Worm (Caenorhabditis elegans) whole organism, young adult: ENCODE results near the gene T27E9.2.

Experiments
- D2030.7 ChIP-seq: fragments of 200-800 bp; sonication (Bioruptor generic); IDR thresholded peaks from 2 replicates; pipeline ENCODE4 v1.3.6; 2022; ENCODE audit warnings: missing genetic modification reagents, missing genetic modification characterization, missing compliant biosample characterization
- F23B12.7 ChIP-seq: sonication (generic microtip); optimal IDR thresholded peaks from 2 replicates; lab custom pipeline; 2017; ENCODE audit warnings: missing genetic modification characterization, mild to moderate bottlenecking, missing compliant biosample characterization, antibody characterized with exemption, moderate library complexity; ENCODE audit not compliant: insufficient read depth
- F33H1.4 ChIP-seq: fragments of 200-800 bp; sonication (Bioruptor generic); IDR thresholded peaks from 2 replicates; pipeline ENCODE4 v1.3.6; 2022; ENCODE audit warnings: missing genetic modification reagents, missing genetic modification characterization, missing compliant biosample characterization
- F39B2.1 ChIP-seq: fragments of 200-800 bp; sonication (Bioruptor generic); IDR thresholded peaks from 2 replicates; pipeline ENCODE4 v1.3.6; 2022; ENCODE audit warnings: missing genetic modification reagents, missing genetic modification characterization, missing compliant biosample characterization
- F57A8.1 ChIP-seq: fragments of 200-800 bp; sonication (Bioruptor generic); optimal IDR thresholded peaks from 2 replicates; lab custom pipeline; 2018; ENCODE audit warnings: mild to moderate bottlenecking, missing genetic modification characterization, moderate library complexity, missing compliant biosample characterization
- K11D2.4 ChIP-seq: fragments of 200-800 bp; sonication (Bioruptor generic); IDR thresholded peaks from 2 replicates; pipeline ENCODE4 v1.3.6; 2022; ENCODE audit warnings: missing genetic modification reagents, missing genetic modification characterization, missing compliant biosample characterization
- T07F8.4 ChIP-seq: sonication (generic microtip); optimal IDR thresholded peaks from 2 replicates; lab custom pipeline; 2016; ENCODE audit warnings: mild to moderate bottlenecking, missing genetic modification characterization, moderate library complexity, missing compliant biosample characterization
- Y79H2A.3 ChIP-seq: fragments of 200-800 bp; sonication (Bioruptor generic); conservative IDR thresholded peaks from 2 replicates; pipeline ENCODE4 v1.3.6; 2022; ENCODE audit warnings: missing genetic modification reagents, missing genetic modification characterization, missing compliant biosample characterization
- Y95B8A.8 ChIP-seq: fragments of 200-800 bp; sonication (Bioruptor generic); IDR thresholded peaks from 2 replicates; pipeline ENCODE4 v1.3.6; 2022; ENCODE audit warnings: missing genetic modification reagents, missing genetic modification characterization, missing compliant biosample characterization
- attf-3 ChIP-seq: fragments of 200-800 bp; sonication (Bioruptor generic); conservative IDR thresholded peaks from 2 replicates; pipeline ENCODE4 v1.3.6; 2022; ENCODE audit warnings: missing genetic modification reagents, missing genetic modification characterization, missing compliant biosample characterization
- attf-5 ChIP-seq: fragments of 200-800 bp; sonication (Bioruptor generic); optimal IDR thresholded peaks from 2 replicates; lab custom pipeline; 2018; ENCODE audit warnings: mild to moderate bottlenecking, missing genetic modification characterization, missing compliant biosample characterization
- ceh-100 ChIP-seq: fragments of 200-800 bp; sonication (Bioruptor generic); IDR thresholded peaks from 2 replicates; pipeline ENCODE4 v1.3.6; 2022; ENCODE audit warnings: missing genetic modification reagents, missing genetic modification characterization, missing compliant biosample characterization
- ceh-27 ChIP-seq: fragments of 200-800 bp; sonication (Bioruptor generic); optimal IDR thresholded peaks from 2 replicates; lab custom pipeline; 2018; ENCODE audit warnings: mild to moderate bottlenecking, missing genetic modification characterization, moderate library complexity, missing compliant biosample characterization
- ceh-40 ChIP-seq: fragments of 200-800 bp; sonication (Bioruptor generic); IDR thresholded peaks from 2 replicates; pipeline ENCODE4 v1.3.6; 2022; ENCODE audit warnings: missing genetic modification characterization, missing compliant biosample characterization
- ceh-91 ChIP-seq: fragments of 200-800 bp; sonication (Bioruptor generic); IDR thresholded peaks from 2 replicates; pipeline ENCODE4 v1.3.6; 2022; ENCODE audit warnings: missing genetic modification reagents, missing genetic modification characterization, missing compliant biosample characterization
- die-1 ChIP-seq: sonication (generic microtip); optimal IDR thresholded peaks from 2 replicates; lab custom pipeline; 2016; ENCODE audit warnings: missing genotype, mild to moderate bottlenecking, missing genetic modification characterization, missing compliant biosample characterization
- dox-1 ChIP-seq: fragments of 200-800 bp; sonication (Bioruptor generic); IDR thresholded peaks from 2 replicates; pipeline ENCODE4 v1.3.6; 2022; ENCODE audit warnings: missing genetic modification reagents, missing genetic modification characterization, missing compliant biosample characterization
- dpff-1 ChIP-seq: sonication (generic microtip); optimal IDR thresholded peaks from 2 replicates; lab custom pipeline; 2017; ENCODE audit warnings: mild to moderate bottlenecking, missing genetic modification characterization, missing compliant biosample characterization
- dpl-1 ChIP-seq: fragments of 150-350 bp; optimal IDR thresholded peaks from 2 replicates; lab custom pipeline; 2014; ENCODE audit warnings: missing biosample characterization, missing genetic modification reagents, missing genetic modification characterization
- efl-1 ChIP-seq: fragments of 150-350 bp; optimal IDR thresholded peaks from 2 replicates; lab custom pipeline; 2014; ENCODE audit warnings: missing biosample characterization, missing genetic modification reagents, missing genetic modification characterization
- egrh-3 ChIP-seq: fragments of 200-800 bp; sonication (Bioruptor generic); IDR thresholded peaks from 2 replicates; pipeline ENCODE4 v1.3.6; 2022; ENCODE audit warnings: missing genetic modification reagents, missing genetic modification characterization, missing compliant biosample characterization
- him-1 ChIP-seq: sonication (generic microtip); optimal IDR thresholded peaks from 2 replicates; lab custom pipeline; 2016; ENCODE audit warnings: missing genotype, missing genetic modification reagents, missing genetic modification characterization, missing compliant biosample characterization
- hlh-26 ChIP-seq: fragments of 200-800 bp; sonication (Bioruptor generic); conservative IDR thresholded peaks from 2 replicates; pipeline ENCODE4 v1.3.6; 2022; ENCODE audit warnings: missing genetic modification reagents, missing genetic modification characterization, missing compliant biosample characterization
- hmg-1.2 ChIP-seq: fragments of 200-800 bp; sonication (Bioruptor generic); IDR thresholded peaks from 2 replicates; pipeline ENCODE4 v1.3.6; 2022; ENCODE audit warnings: missing genetic modification reagents, missing genetic modification characterization, missing compliant biosample characterization
- let-607 ChIP-seq, 2 experiments: fragments of 200-800 bp in 1 of 2; sonication (Bioruptor generic) in 1 of 2; sonication (generic microtip) in 1 of 2; optimal IDR thresholded peaks; 2 replicates each; lab custom pipeline; 2016 to 2018; ENCODE audit warnings: mild to moderate bottlenecking in 2 of 2, missing compliant biosample characterization in 2 of 2, missing genetic modification characterization in 2 of 2, moderate library complexity in 2 of 2, missing genotype in 1 of 2
- lin-26 ChIP-seq: fragments of 200-800 bp; sonication (Bioruptor generic); IDR thresholded peaks from 2 replicates; pipeline ENCODE4 v1.3.6; 2022; ENCODE audit warnings: missing genetic modification reagents, missing genetic modification characterization, missing compliant biosample characterization
- lin-35 ChIP-seq, 3 experiments: fragments of 150-350 bp in 2 of 3; sonication (generic microtip) in 1 of 3; optimal IDR thresholded peaks; 2 replicates each; lab custom pipeline; 2014 to 2018; ENCODE audit warnings: missing biosample characterization in 3 of 3, missing genetic modification characterization in 3 of 3, missing genetic modification reagents in 3 of 3
- lin-54 ChIP-seq: fragments of 200-800 bp; sonication (Bioruptor generic); optimal IDR thresholded peaks from 2 replicates; lab custom pipeline; 2018; ENCODE audit warnings: mild to moderate bottlenecking, missing genetic modification characterization, missing compliant biosample characterization
- lsl-1 ChIP-seq: fragments of 200-800 bp; sonication (Bioruptor generic); optimal IDR thresholded peaks from 2 replicates; lab custom pipeline; 2018; ENCODE audit warnings: mild to moderate bottlenecking, missing genetic modification characterization, moderate library complexity, missing compliant biosample characterization
- lsy-27 ChIP-seq: sonication (generic microtip); optimal IDR thresholded peaks from 2 replicates; lab custom pipeline; 2017; ENCODE audit warnings: missing genetic modification characterization, mild to moderate bottlenecking, missing compliant biosample characterization, antibody characterized with exemption, missing genotype, borderline replicate concordance; ENCODE audit not compliant: insufficient read depth
- madf-8 ChIP-seq: fragments of 200-800 bp; sonication (Bioruptor generic); conservative IDR thresholded peaks from 2 replicates; pipeline ENCODE4 v1.3.6; 2022; ENCODE audit warnings: missing genetic modification reagents, missing genetic modification characterization, missing compliant biosample characterization
- mcd-1 ChIP-seq: fragments of 200-800 bp; sonication (Bioruptor generic); IDR thresholded peaks from 2 replicates; pipeline ENCODE4 v1.3.6; 2022; ENCODE audit warnings: missing genetic modification reagents, missing genetic modification characterization, missing compliant biosample characterization
- nfya-1 ChIP-seq: sonication (generic microtip); optimal IDR thresholded peaks from 2 replicates; lab custom pipeline; 2017; ENCODE audit warnings: antibody characterized with exemption, missing compliant biosample characterization, missing genetic modification characterization, borderline replicate concordance; ENCODE audit not compliant: insufficient read depth
- nhr-80 ChIP-seq: sonication (generic microtip); optimal IDR thresholded peaks from 2 replicates; lab custom pipeline; 2016; ENCODE audit warnings: missing genetic modification characterization, missing compliant biosample characterization
- rec-8 ChIP-seq, 2 experiments: sonication (generic microtip); optimal IDR thresholded peaks; 2 replicates each; lab custom pipeline; 2016; ENCODE audit warnings: mild to moderate bottlenecking in 2 of 2, missing genetic modification characterization in 2 of 2, missing genetic modification reagents in 2 of 2, missing genotype in 2 of 2, missing biosample characterization in 1 of 2, missing compliant biosample characterization in 1 of 2, moderate library complexity in 1 of 2
- snpc-3.4 ChIP-seq: sonication (generic microtip); optimal IDR thresholded peaks from 2 replicates; lab custom pipeline; 2017; ENCODE audit warnings: missing genetic modification characterization, mild to moderate bottlenecking, missing compliant biosample characterization, antibody characterized with exemption, moderate library complexity, missing genotype, missing genetic modification reagents
- tbp1 ChIP-seq: fragments of 200-800 bp; sonication (Bioruptor generic); optimal IDR thresholded peaks from 2 replicates; lab custom pipeline; 2018; ENCODE audit warnings: mild to moderate bottlenecking, missing genetic modification characterization, missing compliant biosample characterization
- tbx-9 ChIP-seq: sonication (generic microtip); optimal IDR thresholded peaks from 2 replicates; lab custom pipeline; 2016; ENCODE audit warnings: borderline replicate concordance, missing genetic modification characterization, inconsistent platforms, missing compliant biosample characterization
- unc-130 ChIP-seq: sonication (generic microtip); optimal IDR thresholded peaks from 2 replicates; lab custom pipeline; 2016; ENCODE audit warnings: missing genetic modification reagents, missing genetic modification characterization, missing compliant biosample characterization
- zfh-2 ChIP-seq: fragments of 200-800 bp; sonication (Bioruptor generic); conservative IDR thresholded peaks from 2 replicates; pipeline ENCODE4 v1.3.6; 2022; ENCODE audit warnings: missing genetic modification reagents, missing genetic modification characterization, missing compliant biosample characterization
- ztf-18 ChIP-seq: sonication (generic microtip); optimal IDR thresholded peaks from 2 replicates; lab custom pipeline; 2016; ENCODE audit warnings: missing genotype, mild to moderate bottlenecking, missing genetic modification characterization, missing compliant biosample characterization
- ztf-26 ChIP-seq: sonication (generic microtip); optimal IDR thresholded peaks from 2 replicates; lab custom pipeline; 2017; ENCODE audit warnings: missing genetic modification characterization, missing compliant biosample characterization

T27E9.2 gene

DNA sequence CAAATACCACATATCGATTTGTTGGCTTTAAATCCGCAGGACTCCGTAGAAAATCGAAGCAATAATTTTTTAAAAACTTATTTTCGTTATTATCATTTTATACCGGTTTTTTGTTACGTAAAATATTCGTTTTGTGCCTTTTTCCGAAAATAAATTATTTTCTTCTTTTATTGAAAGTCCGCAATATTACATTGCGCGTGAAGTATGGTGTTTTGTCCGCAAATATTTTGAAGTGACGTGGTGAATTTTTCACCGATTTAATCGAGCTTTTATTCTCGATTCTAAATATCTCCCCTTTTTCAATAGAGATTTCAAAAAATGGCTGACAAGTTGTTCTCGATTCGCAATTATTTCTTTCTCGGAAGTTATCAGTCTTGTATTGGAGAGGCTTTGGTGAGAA lies 36.3 kb downstream of the T27E9.2 start, which contains the start of gene cope-1:
Gene cope-1 (plus strand): TSS at position 229 of the 400 bp plus-strand sequence.
- TF ChIP-seq let-607 (tag; optimal IDR thresholded peaks at IDR 0.05; lab: Kevin White, UChicago) (peak in 1 of 2 experiments; percentile 61), lsl-1 (GFP tag; lab: Kevin White, UChicago) (no peak)

DNA sequence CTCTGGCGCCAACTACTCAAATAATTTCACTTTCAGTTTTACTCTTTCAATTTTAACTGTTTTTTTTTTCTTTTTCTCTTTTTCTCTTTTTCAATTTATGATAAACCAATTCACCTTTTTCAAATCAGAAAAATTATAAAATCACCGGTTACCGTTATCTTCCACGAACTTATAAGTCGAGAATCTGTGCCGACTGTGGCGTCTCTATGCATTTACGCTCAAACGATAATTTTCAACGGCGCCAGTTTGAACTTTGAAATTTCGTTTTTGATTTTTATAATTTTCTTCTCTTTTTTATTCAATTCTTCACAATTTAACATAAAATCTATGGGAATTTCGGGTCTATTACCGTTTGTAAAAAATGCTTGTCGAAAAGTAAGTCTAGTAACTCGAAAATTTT lies 39.0 kb downstream of the T27E9.2 start, which contains the start of gene exo-1:
Gene exo-1 (plus strand): TSS at position 101 of the 400 bp plus-strand sequence.
- TF ChIP-seq lin-54 (peak; percentile 82), attf-3 (GFP tag; lab: Robert Waterston, UW) (0 out of 2 replicates have a peak, but pooled peaks have one; percentile 20), ceh-91 (GFP tag; lab: Robert Waterston, UW) (peak; percentile 49), ceh-27 (GFP tag; lab: Kevin White, UChicago) (peak; percentile 46), ceh-100 (peak; percentile 95), him-1 (tag; lab: Kevin White, UChicago) (peak; percentile 4), lin-35 (GFP tag; optimal IDR thresholded peaks at IDR 0.05; lab: Kevin White, UChicago) (peak in 1 of 3 experiments; percentile 83), unc-130 (peak; percentile 53), Y95B8A.8 (GFP tag; lab: Robert Waterston, UW) (no peak), madf-8 (no peak), hmg-1.2 (GFP tag; lab: Robert Waterston, UW) (no peak; the same call in 1 of the 2 replicates), die-1 (no peak), F33H1.4 (GFP tag; lab: Robert Waterston, UW) (peak; percentile 10; the same call in 1 of the 2 replicates), dpl-1 (GFP tag; lab: Kevin White, UChicago) (peak; percentile 80), ztf-18 (tag; lab: Kevin White, UChicago) (peak; percentile 41), nfya-1 (tag; lab: Kevin White, UChicago) (no peak), snpc-3.4 (tag; lab: Kevin White, UChicago) (peak; percentile 17), F57A8.1 (no peak), ztf-26 (tag; lab: Kevin White, UChicago) (no peak), attf-5 (GFP tag; lab: Kevin White, UChicago) (peak; percentile 78), lin-26 (GFP tag; lab: Robert Waterston, UW) (no peak), F23B12.7 (tag; lab: Kevin White, UChicago) (peak; percentile 95), egrh-3 (GFP tag; lab: Robert Waterston, UW) (0 out of 2 replicates have a peak, but pooled peaks have one; percentile 18), rec-8 (tag; optimal IDR thresholded peaks at IDR 0.05; lab: Kevin White, UChicago) (no peak), lsy-27 (tag; lab: Kevin White, UChicago) (no peak), F39B2.1 (GFP tag; lab: Robert Waterston, UW) (no peak), Y79H2A.3 (GFP tag; lab: Robert Waterston, UW) (no peak), T07F8.4 (tag; lab: Kevin White, UChicago) (no peak), K11D2.4 (GFP tag; lab: Robert Waterston, UW) (no peak), zfh-2 (GFP tag; lab: Robert Waterston, UW) (no peak), dox-1 (GFP tag; lab: Robert Waterston, UW) (0 out of 2 replicates have a peak, but pooled peaks have one; percentile 30), mcd-1 (peak; percentile 85), nhr-80 (tag; lab: Kevin White, UChicago) (peak; percentile 36), tbp1 (peak; percentile 31), lsl-1 (GFP tag; lab: Kevin White, UChicago) (peak; percentile 44), ceh-40 (no peak), tbx-9 (no peak), hlh-26 (GFP tag; lab: Robert Waterston, UW) (no peak), efl-1 (GFP tag; lab: Kevin White, UChicago) (peak; percentile 77), D2030.7 (GFP tag; lab: Robert Waterston, UW) (peak; percentile 68), dpff-1 (tag; lab: Kevin White, UChicago) (no peak)
